Worm (Caenorhabditis elegans) whole organism, L3 larva: ENCODE measurements around the gene F13C5.2.

ENCODE experiments used
- ZK546.5 ChIP-seq: sonication (generic microtip); optimal IDR thresholded peaks from 2 replicates; lab custom pipeline; 2017; ENCODE audit warnings: missing biosample characterization, missing genetic modification characterization
- aly-2 ChIP-seq: fragments of 150-350 bp; optimal IDR thresholded peaks from 2 replicates; lab custom pipeline; 2014; ENCODE audit warnings: missing biosample characterization, missing genetic modification characterization
- ama-1 ChIP-seq: fragments of 150-350 bp; optimal IDR thresholded peaks from 2 replicates; lab custom pipeline; 2018
- ceh-16 ChIP-seq: sonication (generic microtip); optimal IDR thresholded peaks from 2 replicates; lab custom pipeline; 2017; ENCODE audit warnings: missing biosample characterization, missing genetic modification characterization
- ceh-28 ChIP-seq: fragments of 150-350 bp; optimal IDR thresholded peaks from 2 replicates; lab custom pipeline; 2014; ENCODE audit warnings: missing biosample characterization, missing genetic modification reagents, missing genetic modification characterization
- ceh-82 ChIP-seq: fragments of 150-350 bp; optimal IDR thresholded peaks from 2 replicates; lab custom pipeline; 2014; ENCODE audit warnings: missing biosample characterization, missing genetic modification characterization
- ceh-9 ChIP-seq: sonication (generic microtip); optimal IDR thresholded peaks from 2 replicates; lab custom pipeline; 2018; ENCODE audit warnings: missing biosample characterization, missing genetic modification characterization
- daf-12 ChIP-seq: fragments of 150-350 bp; optimal IDR thresholded peaks from 2 replicates; lab custom pipeline; 2014; ENCODE audit warnings: missing biosample characterization, missing genetic modification reagents, missing genetic modification characterization
- egl-27 ChIP-seq: sonication (generic microtip); optimal IDR thresholded peaks from 4 replicates; lab custom pipeline; 2017; ENCODE audit warnings: missing biosample characterization, missing genetic modification reagents, missing genetic modification characterization
- egl-5 ChIP-seq: fragments of 150-350 bp; optimal IDR thresholded peaks from 2 replicates; lab custom pipeline; 2017; ENCODE audit warnings: missing biosample characterization, missing genetic modification reagents, missing genetic modification characterization, inconsistent platforms
- elt-1 ChIP-seq: fragments of 150-350 bp; optimal IDR thresholded peaks from 2 replicates; lab custom pipeline; 2014; ENCODE audit warnings: missing biosample characterization, missing genetic modification characterization
- elt-2 ChIP-seq: sonication (generic microtip); optimal IDR thresholded peaks from 2 replicates; lab custom pipeline; 2016; ENCODE audit warnings: missing genetic modification reagents, mild to moderate bottlenecking, missing genetic modification characterization, missing compliant biosample characterization
- eor-1 ChIP-seq, 2 experiments: fragments of 150-350 bp; optimal IDR thresholded peaks; 2 replicates each; lab custom pipeline; 2014 to 2018; ENCODE audit warnings: missing biosample characterization in 2 of 2, missing genetic modification characterization in 2 of 2
- fkh-10 ChIP-seq: sonication (generic microtip); optimal IDR thresholded peaks from 2 replicates; lab custom pipeline; 2017; ENCODE audit warnings: missing biosample characterization, missing genetic modification reagents, missing genetic modification characterization
- fkh-2 ChIP-seq: fragments of 150-350 bp; optimal IDR thresholded peaks from 2 replicates; lab custom pipeline; 2014; ENCODE audit warnings: missing biosample characterization, missing genetic modification reagents, missing genetic modification characterization
- fos-1 ChIP-seq: fragments of 150-350 bp; optimal IDR thresholded peaks from 2 replicates; lab custom pipeline; 2014; ENCODE audit warnings: missing biosample characterization, missing genetic modification characterization
- hmg-11 ChIP-seq: sonication (generic microtip); optimal IDR thresholded peaks from 2 replicates; lab custom pipeline; 2016; ENCODE audit warnings: missing genetic modification characterization, missing compliant biosample characterization
- jun-1 ChIP-seq: fragments of 150-350 bp; optimal IDR thresholded peaks from 2 replicates; lab custom pipeline; 2014; ENCODE audit warnings: missing biosample characterization, missing genetic modification reagents, missing genetic modification characterization
- lin-15B ChIP-seq: fragments of 150-350 bp; optimal IDR thresholded peaks from 2 replicates; lab custom pipeline; 2014; ENCODE audit warnings: missing biosample characterization, missing genetic modification characterization
- lin-39 ChIP-seq: fragments of 150-350 bp; optimal IDR thresholded peaks from 2 replicates; lab custom pipeline; 2018; ENCODE audit warnings: missing biosample characterization, missing genetic modification reagents, missing genetic modification characterization
- lsy-12 ChIP-seq: sonication (generic microtip); optimal IDR thresholded peaks from 2 replicates; lab custom pipeline; 2016; ENCODE audit warnings: mild to moderate bottlenecking, missing genetic modification characterization, missing compliant biosample characterization
- mdl-1 ChIP-seq: fragments of 150-350 bp; optimal IDR thresholded peaks from 2 replicates; lab custom pipeline; 2014; ENCODE audit warnings: missing biosample characterization, missing genetic modification characterization
- mml-1 ChIP-seq: fragments of 150-350 bp; sonication (generic microtip); optimal IDR thresholded peaks from 3 replicates; lab custom pipeline; 2014; ENCODE audit warnings: missing biosample characterization, missing genetic modification characterization
- nfya-1 ChIP-seq: sonication (generic microtip); optimal IDR thresholded peaks from 2 replicates; lab custom pipeline; 2017; ENCODE audit warnings: missing genetic modification characterization, mild to moderate bottlenecking, missing compliant biosample characterization, antibody characterized with exemption, moderate library complexity; ENCODE audit not compliant: insufficient read depth
- nhr-12 ChIP-seq: fragments of 150-350 bp; optimal IDR thresholded peaks from 2 replicates; lab custom pipeline; 2014; ENCODE audit warnings: missing biosample characterization, missing genetic modification characterization
- nhr-23 ChIP-seq: fragments of 150-350 bp; optimal IDR thresholded peaks from 2 replicates; lab custom pipeline; 2014; ENCODE audit warnings: missing biosample characterization, missing genetic modification reagents, missing genetic modification characterization
- nhr-25 ChIP-seq: sonication (generic microtip); optimal IDR thresholded peaks from 2 replicates; lab custom pipeline; 2017; ENCODE audit warnings: missing biosample characterization, missing genetic modification characterization
- nhr-28 ChIP-seq: fragments of 150-350 bp; optimal IDR thresholded peaks from 2 replicates; lab custom pipeline; 2014; ENCODE audit warnings: missing biosample characterization, missing genetic modification characterization
- nhr-43 ChIP-seq: sonication (generic microtip); optimal IDR thresholded peaks from 2 replicates; lab custom pipeline; 2016; ENCODE audit warnings: mild to moderate bottlenecking, missing genetic modification characterization, missing compliant biosample characterization; ENCODE audit not compliant: poor library complexity, severe bottlenecking
- nhr-67 ChIP-seq: fragments of 150-350 bp; optimal IDR thresholded peaks from 2 replicates; lab custom pipeline; 2014; ENCODE audit warnings: missing biosample characterization, missing genetic modification characterization
- nhr-77 ChIP-seq: fragments of 150-350 bp; optimal IDR thresholded peaks from 2 replicates; lab custom pipeline; 2014; ENCODE audit warnings: missing biosample characterization, missing genetic modification characterization
- pha-4 ChIP-seq: fragments of 150-350 bp; optimal IDR thresholded peaks from 2 replicates; lab custom pipeline; 2014; ENCODE audit warnings: missing biosample characterization, missing genetic modification reagents, missing genetic modification characterization
- pqm-1 ChIP-seq: fragments of 150-350 bp; optimal IDR thresholded peaks from 2 replicates; lab custom pipeline; 2017; ENCODE audit warnings: missing biosample characterization, missing genetic modification characterization, inconsistent platforms
- sea-2 ChIP-seq: fragments of 150-350 bp; sonication (generic microtip); optimal IDR thresholded peaks from 4 replicates; lab custom pipeline; 2014; ENCODE audit warnings: missing biosample characterization, missing genetic modification reagents, missing genetic modification characterization
- skn-1 ChIP-seq: fragments of 150-350 bp; optimal IDR thresholded peaks from 2 replicates; lab custom pipeline; 2014; ENCODE audit warnings: missing biosample characterization, missing genetic modification characterization
- snpc-4 ChIP-seq: fragments of 150-350 bp; optimal IDR thresholded peaks from 2 replicates; lab custom pipeline; 2014; ENCODE audit warnings: missing biosample characterization, missing genetic modification characterization
- zag-1 ChIP-seq: fragments of 150-350 bp; optimal IDR thresholded peaks from 2 replicates; lab custom pipeline; 2014; ENCODE audit warnings: missing biosample characterization, missing genetic modification characterization
- ztf-11 ChIP-seq: fragments of 150-350 bp; optimal IDR thresholded peaks from 2 replicates; lab custom pipeline; 2014; ENCODE audit warnings: missing biosample characterization, missing genetic modification characterization
- ztf-4 ChIP-seq: fragments of 150-350 bp; optimal IDR thresholded peaks from 2 replicates; lab custom pipeline; 2014; ENCODE audit warnings: missing biosample characterization, missing genetic modification characterization

The F13C5.2 gene

DNA sequence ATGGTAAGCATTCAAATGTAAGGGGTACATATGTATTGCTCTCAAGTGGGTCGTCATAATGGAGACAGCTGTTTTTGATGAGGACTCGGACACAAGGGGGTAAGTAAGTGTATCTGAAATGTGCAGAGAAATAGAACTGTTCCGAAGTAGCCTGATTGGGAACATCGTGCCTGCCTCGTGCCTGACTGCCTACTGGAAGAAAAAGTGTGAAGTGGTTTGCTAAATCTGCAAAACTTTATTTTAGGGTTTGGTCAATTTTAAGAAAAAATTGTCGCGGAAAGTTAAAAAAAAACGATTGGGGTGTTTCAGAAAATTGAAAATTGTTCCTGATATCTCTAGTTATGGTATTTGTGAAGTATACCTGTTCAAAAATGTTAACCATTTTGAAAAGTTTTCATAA is 36.6 kb upstream of the F13C5.2 start, which contains the start of gene hlh-19:
Gene hlh-19, minus strand, starts transcription at position 101 of the 400 bp plus-strand sequence.
- TF ChIP-seq ZK546.5 (tag; lab: Kevin White, UChicago) = no peak
- TF ChIP-seq zag-1 (tag; lab: Kevin White, UChicago) = no peak
- no peak for TF ChIP-seq nhr-28 (tag; lab: Kevin White, UChicago)
- no peak for TF ChIP-seq nfya-1 (tag; lab: Kevin White, UChicago)
- TF ChIP-seq nhr-67 (tag; lab: Kevin White, UChicago) = no peak
- no peak for TF ChIP-seq ceh-82
- no peak for TF ChIP-seq ama-1 (lab: Kevin White, UChicago)
- TF ChIP-seq fos-1 = no peak
- TF ChIP-seq nhr-43 (tag; lab: Kevin White, UChicago) = no peak
- TF ChIP-seq fkh-10 = no peak
- no peak for TF ChIP-seq fkh-2
- no peak for TF ChIP-seq nhr-23 (tag; lab: Kevin White, UChicago)
- TF ChIP-seq lsy-12 = no peak
- no peak for TF ChIP-seq egl-27 (tag; lab: Kevin White, UChicago)
- no peak for TF ChIP-seq sea-2 (GFP tag; lab: Kevin White, UChicago)
- TF ChIP-seq daf-12 = no peak
- no peak for TF ChIP-seq nhr-25 (tag; lab: Kevin White, UChicago)

DNA sequence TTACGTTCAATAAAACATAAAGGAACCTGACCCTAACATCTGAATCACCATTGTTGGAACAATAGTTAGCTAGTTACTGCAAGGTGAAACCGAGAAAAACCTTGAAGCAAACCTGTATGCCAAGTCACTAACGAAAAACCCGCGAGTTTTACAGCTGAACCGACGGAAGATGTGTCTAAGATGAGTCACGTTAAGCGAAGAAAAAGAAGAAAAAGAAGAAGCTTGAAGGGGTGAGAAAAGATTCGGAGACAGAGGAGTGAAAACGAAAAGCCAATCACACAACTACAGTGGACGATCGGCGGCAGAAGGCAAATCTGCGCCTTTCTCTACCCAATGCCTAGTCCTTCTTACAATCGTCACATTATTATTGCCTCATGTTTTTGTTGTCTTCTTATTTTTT is 35.9 kb upstream of the F13C5.2 start, which contains the start of gene nas-38:
Gene nas-38, plus strand, starts transcription at position 301 of the 400 bp plus-strand sequence.
- TF ChIP-seq nhr-25 (tag; lab: Kevin White, UChicago) = peak; percentile 81
- TF ChIP-seq ztf-11 (tag; lab: Kevin White, UChicago) = no peak
- TF ChIP-seq, all 47 proteins: peak for 1

DNA sequence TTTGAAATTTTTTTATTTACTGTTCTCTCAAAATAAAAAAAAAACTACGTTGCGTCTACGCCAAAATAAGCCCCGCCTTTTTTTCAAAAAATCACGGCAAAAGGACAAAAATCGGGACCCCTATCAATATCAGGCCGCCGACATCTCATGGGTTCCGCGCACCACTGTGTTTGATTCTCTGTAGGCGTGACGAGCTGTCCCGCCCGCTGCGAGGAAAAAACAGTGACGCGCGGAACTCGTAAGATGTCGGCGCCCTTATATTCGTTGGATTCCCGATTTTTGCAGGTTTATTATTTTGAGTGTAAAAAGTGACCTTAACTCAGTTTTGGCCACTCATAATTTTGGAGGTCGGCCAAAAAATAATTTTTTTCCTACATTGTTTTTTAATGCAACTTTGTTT is 22.4 kb upstream of the F13C5.2 start:
- TF ChIP-seq ceh-9 (tag; lab: Kevin White, UChicago) = no peak
- TF ChIP-seq ceh-28 (tag; lab: Kevin White, UChicago) = no peak
- TF ChIP-seq nhr-28 (tag; lab: Kevin White, UChicago) = no peak
- TF ChIP-seq mdl-1 (tag; lab: Kevin White, UChicago) = no peak
- TF ChIP-seq snpc-4 (tag; lab: Kevin White, UChicago) = no peak

DNA sequence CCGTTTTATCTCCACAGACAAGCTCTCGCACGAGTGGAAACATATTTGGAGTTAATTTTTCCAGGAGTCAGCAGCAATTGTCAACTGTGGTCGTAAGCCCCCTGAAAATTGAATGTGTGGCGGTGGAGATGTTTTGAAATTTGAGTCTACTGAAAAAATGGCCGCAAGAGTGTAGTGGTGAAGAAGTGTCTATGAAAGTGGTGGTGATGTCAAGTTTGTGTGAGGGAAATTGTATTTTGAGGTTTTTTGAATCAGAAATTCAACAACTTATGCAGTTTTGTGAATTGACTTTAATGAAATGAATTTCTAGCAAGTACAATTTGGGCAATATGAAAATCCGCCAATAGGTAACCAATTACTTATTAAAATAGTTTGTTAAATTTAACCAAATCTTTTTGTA is 21.2 kb upstream of the F13C5.2 start, which contains the start of gene mrp-2:
Gene mrp-2, minus strand, starts transcription at position 101 of the 400 bp plus-strand sequence.
- TF ChIP-seq nhr-67 (tag; lab: Kevin White, UChicago) (no peak), daf-12 (no peak), lsy-12 (no peak), pqm-1 (tag; lab: Kevin White, UChicago) (no peak), fos-1 (no peak), ztf-4 (tag; lab: Kevin White, UChicago) (no peak), egl-5 (tag; lab: Kevin White, UChicago) (no peak), nfya-1 (tag; lab: Kevin White, UChicago) (no peak), skn-1 (tag; lab: Kevin White, UChicago) (no peak), aly-2 (tag; lab: Kevin White, UChicago) (no peak), nhr-77 (no peak), fkh-2 (no peak), jun-1 (tag; lab: Kevin White, UChicago) (no peak), lin-39 (tag; lab: Kevin White, UChicago) (no peak), nhr-25 (tag; lab: Kevin White, UChicago) (no peak), nhr-28 (tag; lab: Kevin White, UChicago) (no peak), ama-1 (lab: Kevin White, UChicago) (no peak), eor-1 (tag; optimal IDR thresholded peaks at IDR 0.05; lab: Kevin White, UChicago) (no peak), nhr-12 (tag; lab: Kevin White, UChicago) (no peak), ceh-9 (tag; lab: Kevin White, UChicago) (no peak)
- TF ChIP-seq, all 47 proteins: peak for 0

DNA sequence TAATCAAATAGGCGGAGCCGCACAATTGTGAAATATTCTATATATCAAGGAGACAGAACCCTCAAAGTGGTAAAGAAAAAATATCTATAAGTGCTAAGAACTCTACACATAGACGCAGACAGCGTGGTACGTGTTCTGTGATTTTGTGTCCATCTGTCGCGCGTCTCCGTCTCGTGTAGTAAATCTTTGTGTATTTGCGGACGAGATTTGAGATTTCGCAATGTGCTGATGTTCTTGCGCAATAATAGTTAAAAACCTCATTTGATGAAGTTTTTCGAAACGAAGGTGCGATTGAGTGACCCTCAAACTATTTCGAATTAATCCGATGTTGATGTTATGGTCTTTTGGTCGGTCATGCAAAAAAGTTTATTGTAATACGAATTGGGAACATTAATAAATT is 20.5 kb upstream of the F13C5.2 start:
- TF ChIP-seq elt-1 (tag; lab: Kevin White, UChicago) = no peak
- TF ChIP-seq skn-1 (tag; lab: Kevin White, UChicago) = peak; percentile 12
- TF ChIP-seq nhr-12 (tag; lab: Kevin White, UChicago) = no peak
- peak; percentile 52 for TF ChIP-seq nfya-1 (tag; lab: Kevin White, UChicago)
- no peak for TF ChIP-seq snpc-4 (tag; lab: Kevin White, UChicago)
- no peak for TF ChIP-seq ZK546.5 (tag; lab: Kevin White, UChicago)
- TF ChIP-seq ama-1 (lab: Kevin White, UChicago) = no peak
- no peak for TF ChIP-seq pqm-1 (tag; lab: Kevin White, UChicago)
- TF ChIP-seq elt-2 (tag; lab: Kevin White, UChicago) = no peak
- no peak for TF ChIP-seq daf-12
- TF ChIP-seq ceh-28 (tag; lab: Kevin White, UChicago) = peak; percentile 38
- no peak for TF ChIP-seq ceh-16 (tag; lab: Kevin White, UChicago)
- peak; percentile 40 for TF ChIP-seq nhr-23 (tag; lab: Kevin White, UChicago)
- peak; percentile 20 for TF ChIP-seq fkh-10
- peak; percentile 72 for TF ChIP-seq pha-4 (tag; lab: Kevin White, UChicago)
- no peak for TF ChIP-seq mml-1 (tag; lab: Kevin White, UChicago)
- peak; percentile 61 for TF ChIP-seq lin-39 (tag; lab: Kevin White, UChicago)
- peak; percentile 64 for TF ChIP-seq egl-5 (tag; lab: Kevin White, UChicago)
- TF ChIP-seq lin-15B (tag; lab: Kevin White, UChicago) = no peak
- TF ChIP-seq hmg-11 (tag; lab: Kevin White, UChicago) = peak; percentile 2
- no peak for TF ChIP-seq fkh-2
- TF ChIP-seq fos-1 = no peak
- peak; percentile 18 for TF ChIP-seq nhr-25 (tag; lab: Kevin White, UChicago)
